Worm (Caenorhabditis elegans): ENCODE measurements around the gene R03E9.2.

- TF ChIP-seq flt-1 (GFP tag; IDR thresholded peaks at IDR 0.05) (no peak), ztf-29 (GFP tag; IDR thresholded peaks at IDR 0.05) (no peak), tab-1 (GFP tag; IDR thresholded peaks at IDR 0.05) (no peak), ztf-23 (GFP tag; IDR thresholded peaks at IDR 0.05) (0 out of 2 replicates have a peak, but pooled peaks have one; percentile 16), med-1 (GFP tag; optimal IDR thresholded peaks at IDR 0.05; ENCODE audit: insufficient read depth) (no peak), cog-1 (tag; optimal IDR thresholded peaks at IDR 0.05) (no peak)
Measured at ce11 chrX:6778014-6778413, 44.9 kb upstream of the R03E9.2 start, which contains the start of gene irk-1.
